Worm (Caenorhabditis elegans) whole organism, L4 larva: Measurements from ENCODE around the gene F46C5.6.

Experiments used
- D1046.2 ChIP-seq: fragments of 200-800 bp; sonication (Bioruptor generic); IDR thresholded peaks from 2 replicates; pipeline ENCODE4 v1.3.6; 2022; ENCODE audit warnings: missing genetic modification characterization, missing compliant biosample characterization
- F26F4.8 ChIP-seq: fragments of 200-800 bp; sonication (Bioruptor generic); conservative IDR thresholded peaks from 2 replicates; pipeline ENCODE4 v1.3.6; 2022; ENCODE audit warnings: missing genetic modification characterization, missing compliant biosample characterization
- Y5F2A.4 ChIP-seq: fragments of 200-800 bp; sonication (Bioruptor generic); optimal IDR thresholded peaks from 2 replicates; lab custom pipeline; 2018; ENCODE audit warnings: mild to moderate bottlenecking, missing genetic modification characterization, missing compliant biosample characterization
- Y75B8A.6 ChIP-seq: fragments of 200-800 bp; sonication (Bioruptor generic); IDR thresholded peaks from 2 replicates; pipeline ENCODE4 v1.3.6; 2022; ENCODE audit warnings: missing genetic modification reagents, missing genetic modification characterization, missing compliant biosample characterization
- aha-1 ChIP-seq: fragments of 150-350 bp; peaks from one replicate; lab custom pipeline; 2014; ENCODE audit warnings: missing biosample characterization, missing genetic modification characterization
- ama-1 ChIP-seq: fragments of 150-350 bp; optimal IDR thresholded peaks from 2 replicates; lab custom pipeline; 2014; ENCODE audit warnings: inconsistent platforms, mixed read lengths
- attf-4 ChIP-seq: sonication (generic microtip); optimal IDR thresholded peaks from 3 replicates; lab custom pipeline; 2017; ENCODE audit warnings: missing biosample characterization, missing genetic modification characterization
- ceh-28 ChIP-seq: fragments of 150-350 bp; optimal IDR thresholded peaks from 2 replicates; lab custom pipeline; 2014; ENCODE audit warnings: missing biosample characterization, missing genetic modification reagents, missing genetic modification characterization
- ceh-62 ChIP-seq: sonication (generic microtip); optimal IDR thresholded peaks from 2 replicates; lab custom pipeline; 2017; ENCODE audit warnings: missing biosample characterization, missing genetic modification characterization
- ces-1 ChIP-seq: fragments of 150-350 bp; sonication (generic microtip); optimal IDR thresholded peaks from 4 replicates; lab custom pipeline; 2014; ENCODE audit warnings: missing biosample characterization, missing genetic modification reagents, missing genetic modification characterization
- daf-12 ChIP-seq: fragments of 150-350 bp; optimal IDR thresholded peaks from 2 replicates; lab custom pipeline; 2014; ENCODE audit warnings: missing biosample characterization, missing genetic modification reagents, missing genetic modification characterization
- daf-8 ChIP-seq: fragments of 200-800 bp; sonication (Bioruptor generic); IDR thresholded peaks from 2 replicates; pipeline ENCODE4 v1.3.6; 2022; ENCODE audit warnings: missing genetic modification characterization, missing compliant biosample characterization
- dmd-6 ChIP-seq: fragments of 200-800 bp; sonication (Bioruptor generic); IDR thresholded peaks from 2 replicates; pipeline ENCODE4 v1.3.6; 2022; ENCODE audit warnings: missing genetic modification reagents, missing genetic modification characterization, missing compliant biosample characterization
- dpl-1 ChIP-seq: fragments of 150-350 bp; optimal IDR thresholded peaks from 2 replicates; lab custom pipeline; 2014; ENCODE audit warnings: missing biosample characterization, missing genetic modification reagents, missing genetic modification characterization
- duxl-1 ChIP-seq: sonication (generic microtip); optimal IDR thresholded peaks from 2 replicates; lab custom pipeline; 2016; ENCODE audit warnings: mild to moderate bottlenecking, missing genetic modification characterization, moderate library complexity, missing compliant biosample characterization; ENCODE audit not compliant: poor library complexity
- dve-1 ChIP-seq: sonication (generic microtip); optimal IDR thresholded peaks from 2 replicates; lab custom pipeline; 2017; ENCODE audit warnings: antibody characterized with exemption, mild to moderate bottlenecking, missing genetic modification characterization, missing compliant biosample characterization; ENCODE audit not compliant: insufficient read depth
- egl-27 ChIP-seq: sonication (generic microtip); optimal IDR thresholded peaks from 3 replicates; lab custom pipeline; 2017; ENCODE audit warnings: missing biosample characterization, missing genetic modification reagents, missing genetic modification characterization
- egl-43 ChIP-seq: fragments of 200-800 bp; sonication (Bioruptor generic); IDR thresholded peaks from 2 replicates; pipeline ENCODE4 v1.3.6; 2022; ENCODE audit warnings: missing genetic modification reagents, missing genetic modification characterization, missing compliant biosample characterization
- hlh-11 ChIP-seq: fragments of 200-800 bp; sonication (Bioruptor generic); optimal IDR thresholded peaks from 2 replicates; lab custom pipeline; 2018; ENCODE audit warnings: mild to moderate bottlenecking, missing genetic modification characterization, missing compliant biosample characterization
- hlh-30 ChIP-seq: sonication (generic microtip); optimal IDR thresholded peaks from 2 replicates; lab custom pipeline; 2017; ENCODE audit warnings: antibody characterized with exemption, mild to moderate bottlenecking, missing genetic modification characterization, missing compliant biosample characterization; ENCODE audit not compliant: insufficient read depth
- lin-13 ChIP-seq: fragments of 150-350 bp; optimal IDR thresholded peaks from 2 replicates; lab custom pipeline; 2014; ENCODE audit warnings: missing biosample characterization, missing genetic modification reagents, missing genetic modification characterization
- lin-15B ChIP-seq: fragments of 150-350 bp; sonication (generic microtip); optimal IDR thresholded peaks from 3 replicates; lab custom pipeline; 2014; ENCODE audit warnings: missing biosample characterization, missing genetic modification characterization
- madf-5 ChIP-seq, 2 experiments: fragments of 200-800 bp; sonication (Bioruptor generic); IDR thresholded peaks; 2 replicates each; pipeline ENCODE4 v1.3.6; 2022; ENCODE audit warnings: missing compliant biosample characterization in 2 of 2, missing genetic modification characterization in 2 of 2
- mdt-29 ChIP-seq: fragments of 200-800 bp; sonication (Bioruptor generic); IDR thresholded peaks from 2 replicates; pipeline ENCODE4 v1.3.6; 2022; ENCODE audit warnings: missing genetic modification reagents, missing genetic modification characterization, missing compliant biosample characterization
- mxl-2 ChIP-seq: fragments of 200-800 bp; sonication (Bioruptor generic); conservative IDR thresholded peaks from 2 replicates; pipeline ENCODE4 v1.3.6; 2022; ENCODE audit warnings: missing genetic modification reagents, missing genetic modification characterization, missing compliant biosample characterization
- nhr-11 ChIP-seq: fragments of 150-350 bp; optimal IDR thresholded peaks from 2 replicates; lab custom pipeline; 2014; ENCODE audit warnings: missing biosample characterization, missing genetic modification characterization
- nhr-237 ChIP-seq: sonication (generic microtip); optimal IDR thresholded peaks from 2 replicates; lab custom pipeline; 2017; ENCODE audit warnings: missing biosample characterization, missing genetic modification characterization
- nhr-25 ChIP-seq: sonication (generic microtip); optimal IDR thresholded peaks from 2 replicates; lab custom pipeline; 2017; ENCODE audit warnings: missing genetic modification characterization, mild to moderate bottlenecking, missing compliant biosample characterization, antibody characterized with exemption, moderate library complexity, borderline replicate concordance; ENCODE audit not compliant: insufficient read depth
- nhr-28 ChIP-seq: fragments of 150-350 bp; optimal IDR thresholded peaks from 2 replicates; lab custom pipeline; 2014; ENCODE audit warnings: missing biosample characterization, missing genetic modification characterization
- nhr-6 ChIP-seq: fragments of 150-350 bp; optimal IDR thresholded peaks from 2 replicates; lab custom pipeline; 2014; ENCODE audit warnings: missing biosample characterization, missing genetic modification characterization
- pqm-1 ChIP-seq: sonication (generic microtip); optimal IDR thresholded peaks from 2 replicates; lab custom pipeline; 2017; ENCODE audit warnings: missing biosample characterization, missing genetic modification characterization
- set-16 ChIP-seq: fragments of 200-800 bp; sonication (Bioruptor generic); IDR thresholded peaks from 2 replicates; pipeline ENCODE4 v1.3.6; 2022; ENCODE audit warnings: missing genetic modification reagents, missing genetic modification characterization, missing compliant biosample characterization
- snpc-1.2 ChIP-seq: fragments of 200-800 bp; sonication (Bioruptor generic); IDR thresholded peaks from 2 replicates; pipeline ENCODE4 v1.3.6; 2022; ENCODE audit warnings: missing genetic modification reagents, missing genetic modification characterization, missing compliant biosample characterization
- snpc-4 ChIP-seq: fragments of 150-350 bp; optimal IDR thresholded peaks from 2 replicates; lab custom pipeline; 2014; ENCODE audit warnings: missing biosample characterization, missing genetic modification characterization
- spr-3 ChIP-seq: fragments of 200-800 bp; sonication (Bioruptor generic); optimal IDR thresholded peaks from 2 replicates; lab custom pipeline; 2018; ENCODE audit warnings: mild to moderate bottlenecking, missing genetic modification characterization, missing compliant biosample characterization
- tag-97 ChIP-seq: fragments of 200-800 bp; sonication (Bioruptor generic); IDR thresholded peaks from 2 replicates; pipeline ENCODE4 v1.3.6; 2022; ENCODE audit warnings: missing genetic modification characterization, missing compliant biosample characterization
- unc-62 ChIP-seq, 3 experiments: fragments of 150-350 bp in 1 of 3; sonication (generic microtip); optimal IDR thresholded peaks in 2 of 3; peaks in 1 of 3; 1 replicate in 1 of 3; 2 replicates in 2 of 3; lab custom pipeline; 2014 to 2017; ENCODE audit warnings: missing biosample characterization in 3 of 3, missing genetic modification characterization in 3 of 3, missing genetic modification reagents in 3 of 3, missing genotype in 1 of 3
- vab-7 ChIP-seq: fragments of 200-800 bp; sonication (Bioruptor generic); IDR thresholded peaks from 2 replicates; pipeline ENCODE4 v1.3.6; 2022; ENCODE audit warnings: missing genetic modification reagents, missing genetic modification characterization, missing compliant biosample characterization
- ztf-11 ChIP-seq: fragments of 150-350 bp; optimal IDR thresholded peaks from 2 replicates; lab custom pipeline; 2014; ENCODE audit warnings: missing biosample characterization, missing genetic modification characterization
- ztf-7 ChIP-seq: fragments of 150-350 bp; optimal IDR thresholded peaks from 2 replicates; lab custom pipeline; 2014; ENCODE audit warnings: missing biosample characterization, missing genetic modification characterization

F46C5.6 gene

DNA sequence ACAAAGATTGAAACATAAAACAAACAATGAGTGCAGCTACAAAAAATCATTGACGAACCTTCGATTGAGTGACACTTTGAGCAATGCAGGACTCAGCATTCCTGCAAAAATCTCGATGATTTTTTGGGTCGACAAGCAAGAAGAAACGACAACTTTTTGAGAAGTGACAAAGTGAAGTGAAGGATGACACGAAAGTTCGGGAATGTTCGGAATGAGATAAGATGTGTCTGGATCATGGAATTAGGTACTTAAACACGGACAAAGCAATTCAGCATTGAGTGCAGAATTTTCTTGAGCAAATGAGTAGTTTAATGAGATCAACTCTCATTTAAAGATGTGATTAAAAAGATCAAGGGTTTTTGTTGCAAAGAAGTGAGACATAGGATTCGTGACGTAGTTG, 29.5 kb upstream of the F46C5.6 start, which contains the start of gene T07D4.2 (continued):
- TF ChIP-seq daf-8 (GFP tag; lab: Robert Waterston, UW), result no peak
- no peak for TF ChIP-seq D1046.2
- TF ChIP-seq dpl-1, result no peak
- no peak for TF ChIP-seq lin-15B

DNA sequence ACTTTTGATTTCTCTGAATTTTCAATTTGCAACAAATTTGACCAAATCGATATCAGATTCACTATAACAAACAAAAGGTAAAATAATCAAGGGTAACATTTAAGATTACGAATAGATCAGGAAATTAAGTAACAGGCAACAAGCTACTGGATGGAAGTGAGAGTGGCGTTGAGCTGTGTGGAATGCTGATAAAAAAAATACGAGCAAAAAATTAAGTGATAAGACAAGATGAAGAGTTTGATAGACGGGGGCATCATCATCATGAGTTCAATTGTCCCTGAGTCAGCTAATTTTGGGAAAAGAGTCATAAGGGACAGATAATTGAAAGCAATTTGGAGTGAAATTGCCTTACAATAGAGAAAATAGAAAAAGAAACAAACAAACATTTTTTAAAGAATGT, 22.5 kb upstream of the F46C5.6 start:
- peak; percentile 8 for TF ChIP-seq hlh-30 (tag; lab: Kevin White, UChicago)
- TF ChIP-seq hlh-11 (tag; lab: Kevin White, UChicago), result peak; percentile 58
- TF ChIP-seq dmd-6 (GFP tag; lab: Robert Waterston, UW), result peak; percentile 76
- no peak for TF ChIP-seq mxl-2 (GFP tag; lab: Robert Waterston, UW)
- TF ChIP-seq nhr-28 (tag; lab: Kevin White, UChicago), result peak; percentile 34
- TF ChIP-seq pqm-1 (tag; lab: Kevin White, UChicago), result peak; percentile 80
- TF ChIP-seq dve-1 (tag; lab: Kevin White, UChicago), result no peak
- TF ChIP-seq aha-1 (tag; lab: Kevin White, UChicago), result peak; percentile 25

DNA sequence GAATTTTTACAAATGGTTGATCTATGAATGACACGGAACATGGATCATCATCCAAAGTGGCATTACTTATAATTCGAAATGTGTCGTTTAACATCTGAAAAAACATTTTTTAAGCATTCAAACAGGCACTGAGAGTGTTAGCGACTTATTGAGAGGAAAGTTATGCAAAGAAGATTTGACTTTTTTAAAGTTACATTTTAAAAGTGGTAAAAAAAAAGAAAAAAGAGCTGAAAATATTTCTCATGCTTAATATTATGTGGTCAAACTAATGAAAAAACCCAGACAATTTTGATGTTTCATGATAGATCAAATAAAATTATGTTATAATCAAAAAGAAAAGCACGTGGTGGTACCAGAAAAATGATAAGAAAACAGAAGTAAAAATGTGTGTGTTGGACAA, 20.8 kb upstream of the F46C5.6 start, which contains the start of gene npr-20:
Gene npr-20 (minus strand): TSS at position 101 of the 400 bp plus-strand sequence.
- no peak for TF ChIP-seq attf-4 (tag; lab: Kevin White, UChicago)
- TF ChIP-seq ama-1, result no peak
- TF ChIP-seq F26F4.8 (GFP tag; lab: Robert Waterston, UW), result no peak
- no peak for TF ChIP-seq snpc-4
- no peak for TF ChIP-seq nhr-237 (tag; lab: Kevin White, UChicago)
- TF ChIP-seq duxl-1 (tag; lab: Kevin White, UChicago), result no peak
- no peak for TF ChIP-seq mdt-29 (GFP tag; lab: Robert Waterston, UW)
- TF ChIP-seq ceh-28 (tag; lab: Kevin White, UChicago), result no peak
- TF ChIP-seq nhr-6 (tag; lab: Kevin White, UChicago), result no peak
- no peak for TF ChIP-seq set-16 (GFP tag; lab: Robert Waterston, UW)
- TF ChIP-seq lin-13, result no peak
- TF ChIP-seq madf-5 (GFP tag; IDR thresholded peaks at IDR 0.05; lab: Robert Waterston, UW), result no peak
- TF ChIP-seq ztf-7 (tag; lab: Kevin White, UChicago), result no peak
- TF ChIP-seq nhr-25 (tag; lab: Kevin White, UChicago), result no peak
- no peak for TF ChIP-seq Y5F2A.4 (GFP tag; lab: Kevin White, UChicago)

- no peak for TF ChIP-seq Y75B8A.6 (GFP tag; lab: Robert Waterston, UW)
- no peak for TF ChIP-seq nhr-11 (tag; lab: Kevin White, UChicago)
- peak in 1 of 2 experiments; percentile 40 for TF ChIP-seq unc-62 (GFP tag; optimal IDR thresholded peaks at IDR 0.05 in 1 of 2; lab: Kevin White, UChicago)
- TF ChIP-seq unc-62 (tag; optimal IDR thresholded peaks at IDR 0.05; lab: Kevin White, UChicago), result no peak
These were observed 15.3 kb upstream of the F46C5.6 start, which contains the start of gene snb-6 for ce11 chrII:8859596-8859995. Gene snb-6 (minus strand): TSS chrII:8859696.

ce11 chrII:8857074-8857473, 12.8 kb upstream of the F46C5.6 start:
- no peak for TF ChIP-seq dve-1 (tag; lab: Kevin White, UChicago)
- peak; percentile 92 for TF ChIP-seq aha-1 (tag; lab: Kevin White, UChicago)

- TF ChIP-seq daf-12 (tag; lab: Kevin White, UChicago) (no peak), ztf-11 (no peak), vab-7 (GFP tag; lab: Robert Waterston, UW) (no peak), egl-27 (tag; lab: Kevin White, UChicago) (no peak), snpc-1.2 (GFP tag; lab: Robert Waterston, UW) (no peak), daf-8 (GFP tag; lab: Robert Waterston, UW) (no peak), nhr-28 (tag; lab: Kevin White, UChicago) (no peak), egl-43 (GFP tag; lab: Robert Waterston, UW) (no peak), ces-1 (GFP tag; lab: Kevin White, UChicago) (no peak), lin-15B (no peak), ceh-62 (tag; lab: Kevin White, UChicago) (no peak), spr-3 (no peak), tag-97 (GFP tag; lab: Robert Waterston, UW) (no peak)
These were observed 12.2 kb upstream of the F46C5.6 start for ce11 chrII:8856524-8856923.
